Worm (Caenorhabditis elegans) whole organism, midembryonic: ENCODE results near the gene lnkn-1.

ENCODE experiments used
- T22C8.4 ChIP-seq: fragments of 200-800 bp; sonication (Bioruptor generic); IDR thresholded peaks from 2 replicates; pipeline ENCODE4 v1.3.6; 2022; ENCODE audit warnings: missing genetic modification characterization, missing compliant biosample characterization
- cog-1 ChIP-seq: sonication (generic microtip); optimal IDR thresholded peaks from 2 replicates; lab custom pipeline; 2016; ENCODE audit warnings: missing genetic modification characterization, missing compliant biosample characterization
- flt-1 ChIP-seq: fragments of 200-800 bp; sonication (Bioruptor generic); IDR thresholded peaks from 2 replicates; pipeline ENCODE4 v1.3.6; 2022; ENCODE audit warnings: missing genetic modification characterization, missing compliant biosample characterization
- klf-2 ChIP-seq: fragments of 200-800 bp; sonication (Bioruptor generic); conservative IDR thresholded peaks from 2 replicates; pipeline ENCODE4 v1.3.6; 2022; ENCODE audit warnings: missing genetic modification reagents, missing genetic modification characterization, missing compliant biosample characterization
- med-1 ChIP-seq: sonication (generic microtip); optimal IDR thresholded peaks from 2 replicates; lab custom pipeline; 2017; ENCODE audit warnings: missing genetic modification characterization, mild to moderate bottlenecking, missing compliant biosample characterization, antibody characterized with exemption, missing genetic modification reagents; ENCODE audit not compliant: insufficient read depth
- ref-1 ChIP-seq: fragments of 200-800 bp; sonication (Bioruptor generic); conservative IDR thresholded peaks from 2 replicates; pipeline ENCODE4 v1.3.6; 2022; ENCODE audit warnings: missing genetic modification reagents, missing genetic modification characterization, missing compliant biosample characterization
- tab-1 ChIP-seq: fragments of 200-800 bp; sonication (Bioruptor generic); IDR thresholded peaks from 2 replicates; pipeline ENCODE4 v1.3.6; 2022; ENCODE audit warnings: missing genetic modification characterization, missing compliant biosample characterization
- ztf-23 ChIP-seq: fragments of 200-800 bp; sonication (Bioruptor generic); IDR thresholded peaks from 2 replicates; pipeline ENCODE4 v1.3.6; 2022; ENCODE audit warnings: missing genetic modification reagents, missing genetic modification characterization, missing compliant biosample characterization
- ztf-29 ChIP-seq: fragments of 200-800 bp; sonication (Bioruptor generic); IDR thresholded peaks from 2 replicates; pipeline ENCODE4 v1.3.6; 2022; ENCODE audit warnings: missing genetic modification reagents, missing genetic modification characterization, missing compliant biosample characterization

The lnkn-1 gene

ce11 chrIII:8877002-8877401, 13.0 kb upstream of the lnkn-1 start, which contains the start of gene K01F9.2:
TSS of gene K01F9.2 (minus strand) at chrIII:8877128.
- TF ChIP-seq cog-1 (tag; lab: Kevin White, UChicago) (no peak), T22C8.4 (no peak), tab-1 (GFP tag; lab: Robert Waterston, UW) (no peak), med-1 (GFP tag; lab: Kevin White, UChicago) (no peak), flt-1 (GFP tag; lab: Robert Waterston, UW) (no peak), ref-1 (GFP tag; lab: Robert Waterston, UW) (no peak), ztf-23 (GFP tag; lab: Robert Waterston, UW) (no peak), ztf-29 (GFP tag; lab: Robert Waterston, UW) (no peak), klf-2 (GFP tag; lab: Robert Waterston, UW) (no peak)

ce11 chrIII:8878960-8879359, 11.1 kb upstream of the lnkn-1 start:
- TF ChIP-seq tab-1 (GFP tag; lab: Robert Waterston, UW): no peak
- TF ChIP-seq ref-1 (GFP tag; lab: Robert Waterston, UW): no peak
- no peak for TF ChIP-seq klf-2 (GFP tag; lab: Robert Waterston, UW)
- no peak for TF ChIP-seq flt-1 (GFP tag; lab: Robert Waterston, UW)
- no peak for TF ChIP-seq med-1 (GFP tag; lab: Kevin White, UChicago)
- no peak for TF ChIP-seq T22C8.4

ce11 chrIII:8882333-8882732, 7.7 kb upstream of the lnkn-1 start:
- no peak for TF ChIP-seq T22C8.4
- no peak for TF ChIP-seq ref-1 (GFP tag; lab: Robert Waterston, UW)
- TF ChIP-seq med-1 (GFP tag; lab: Kevin White, UChicago): no peak
- TF ChIP-seq cog-1 (tag; lab: Kevin White, UChicago): no peak
- no peak for TF ChIP-seq tab-1 (GFP tag; lab: Robert Waterston, UW)
- TF ChIP-seq ztf-29 (GFP tag; lab: Robert Waterston, UW): no peak

ce11 chrIII:8885150-8885549, 4.9 kb upstream of the lnkn-1 start, which contains the start of gene svop-1:
TSS of gene svop-1 (minus strand) at chrIII:8885488.
- no peak for TF ChIP-seq klf-2 (GFP tag; lab: Robert Waterston, UW)
- no peak for TF ChIP-seq cog-1 (tag; lab: Kevin White, UChicago)
- TF ChIP-seq flt-1 (GFP tag; lab: Robert Waterston, UW): no peak
- TF ChIP-seq tab-1 (GFP tag; lab: Robert Waterston, UW): no peak
- no peak for TF ChIP-seq ztf-23 (GFP tag; lab: Robert Waterston, UW)
- no peak for TF ChIP-seq ztf-29 (GFP tag; lab: Robert Waterston, UW)
- no peak for TF ChIP-seq ref-1 (GFP tag; lab: Robert Waterston, UW)

ce11 chrIII:8886309-8886708, 3.7 kb upstream of the lnkn-1 start:
- TF ChIP-seq ref-1 (GFP tag; lab: Robert Waterston, UW) (no peak), flt-1 (GFP tag; lab: Robert Waterston, UW) (no peak), med-1 (GFP tag; lab: Kevin White, UChicago) (no peak), klf-2 (GFP tag; lab: Robert Waterston, UW) (no peak), ztf-23 (GFP tag; lab: Robert Waterston, UW) (no peak), ztf-29 (GFP tag; lab: Robert Waterston, UW) (no peak), tab-1 (GFP tag; lab: Robert Waterston, UW) (no peak), cog-1 (tag; lab: Kevin White, UChicago) (no peak), T22C8.4 (no peak)

ce11 chrIII:8887184-8887801, 2.7 kb upstream of the lnkn-1 start, which contains the start of gene famh-136:
TSS of gene famh-136 (plus strand) at chrIII:8887751.
- TF ChIP-seq cog-1 (tag; lab: Kevin White, UChicago) (peak; percentile 49), klf-2 (GFP tag; lab: Robert Waterston, UW) (no peak), T22C8.4 (no peak), ztf-23 (GFP tag; lab: Robert Waterston, UW) (peak; percentile 86), flt-1 (GFP tag; lab: Robert Waterston, UW) (peak; percentile 58), med-1 (GFP tag; lab: Kevin White, UChicago) (peak; percentile 33), ztf-29 (GFP tag; lab: Robert Waterston, UW) (no peak), tab-1 (GFP tag; lab: Robert Waterston, UW) (no peak)

- TF ChIP-seq ztf-29 (GFP tag; lab: Robert Waterston, UW) (no peak), klf-2 (GFP tag; lab: Robert Waterston, UW) (no peak), cog-1 (tag; lab: Kevin White, UChicago) (peak; percentile 16), med-1 (GFP tag; lab: Kevin White, UChicago) (no peak), ztf-23 (GFP tag; lab: Robert Waterston, UW) (peak; percentile 37; the same call in 1 of the 2 replicates), ref-1 (GFP tag; lab: Robert Waterston, UW) (no peak)
Observed at ce11 chrIII:8888956-8889355, 1.1 kb upstream of the lnkn-1 start, which contains the start of gene ZK637.14. TSS of gene ZK637.14 (minus strand) at chrIII:8889156.

ce11 chrIII:8893464-8893863, 3.4 kb downstream of the lnkn-1 start, which contains the start of gene ZK637.4:
TSS of gene ZK637.4 (plus strand) at chrIII:8893764.
- TF ChIP-seq med-1 (GFP tag; lab: Kevin White, UChicago): no peak
- TF ChIP-seq ztf-29 (GFP tag; lab: Robert Waterston, UW): no peak
- TF ChIP-seq cog-1 (tag; lab: Kevin White, UChicago): no peak
- no peak for TF ChIP-seq ztf-23 (GFP tag; lab: Robert Waterston, UW)
- no peak for TF ChIP-seq klf-2 (GFP tag; lab: Robert Waterston, UW)
- no peak for TF ChIP-seq flt-1 (GFP tag; lab: Robert Waterston, UW)
- no peak for TF ChIP-seq tab-1 (GFP tag; lab: Robert Waterston, UW)
- no peak for TF ChIP-seq ref-1 (GFP tag; lab: Robert Waterston, UW)
- no peak for TF ChIP-seq T22C8.4

- TF ChIP-seq flt-1 (GFP tag; lab: Robert Waterston, UW): no peak
- no peak for TF ChIP-seq klf-2 (GFP tag; lab: Robert Waterston, UW)
- no peak for TF ChIP-seq med-1 (GFP tag; lab: Kevin White, UChicago)
- no peak for TF ChIP-seq ztf-29 (GFP tag; lab: Robert Waterston, UW)
- TF ChIP-seq ref-1 (GFP tag; lab: Robert Waterston, UW): no peak
- TF ChIP-seq cog-1 (tag; lab: Kevin White, UChicago): no peak
- TF ChIP-seq ztf-23 (GFP tag; lab: Robert Waterston, UW): no peak
Observed at ce11 chrIII:8894782-8895181, 4.8 kb downstream of the lnkn-1 start, which contains the start of gene asna-1. TSS of gene asna-1 (plus strand) at chrIII:8895082.
